Worm (Caenorhabditis elegans) whole organism, L1 larva: ENCODE measurements around the gene C13A2.1.

ENCODE experiments used
- F16B12.6 ChIP-seq: fragments of 150-350 bp; optimal IDR thresholded peaks from 2 replicates; lab custom pipeline; 2014; ENCODE audit warnings: missing biosample characterization, missing genetic modification characterization
- Y116A8C.19 ChIP-seq: sonication (generic microtip); optimal IDR thresholded peaks from 2 replicates; lab custom pipeline; 2016; ENCODE audit warnings: missing compliant biosample characterization, missing genetic modification characterization, borderline replicate concordance
- aha-1 ChIP-seq: fragments of 150-350 bp; optimal IDR thresholded peaks from 2 replicates; lab custom pipeline; 2014; ENCODE audit warnings: missing biosample characterization, missing genetic modification characterization
- alr-1 ChIP-seq: fragments of 200-800 bp; sonication (Bioruptor generic); optimal IDR thresholded peaks from 2 replicates; lab custom pipeline; 2018; ENCODE audit warnings: borderline replicate concordance, mild to moderate bottlenecking, missing genetic modification characterization, missing compliant biosample characterization
- aly-2 ChIP-seq: fragments of 150-350 bp; optimal IDR thresholded peaks from 2 replicates; lab custom pipeline; 2014; ENCODE audit warnings: missing biosample characterization, missing genetic modification characterization
- blmp-1 ChIP-seq: fragments of 150-350 bp; optimal IDR thresholded peaks from 2 replicates; lab custom pipeline; 2014; ENCODE audit warnings: missing biosample characterization, missing genetic modification characterization
- ceh-8 ChIP-seq: fragments of 200-800 bp; sonication (Bioruptor generic); optimal IDR thresholded peaks from 2 replicates; lab custom pipeline; 2018; ENCODE audit warnings: mild to moderate bottlenecking, missing genetic modification characterization, moderate library complexity, missing compliant biosample characterization
- ceh-82 ChIP-seq, 3 experiments: fragments of 150-350 bp in 1 of 3; sonication (generic microtip) in 2 of 3; optimal IDR thresholded peaks; 2 replicates each; lab custom pipeline; 2014 to 2017; ENCODE audit warnings: missing biosample characterization in 3 of 3, missing genetic modification characterization in 3 of 3
- ceh-88 ChIP-seq: fragments of 200-800 bp; sonication (Bioruptor generic); IDR thresholded peaks from 2 replicates; pipeline ENCODE4 v1.3.6; 2022; ENCODE audit warnings: missing genetic modification characterization, missing compliant biosample characterization
- dpl-1 ChIP-seq, 3 experiments: fragments of 150-350 bp in 2 of 3; sonication (generic microtip) in 1 of 3; optimal IDR thresholded peaks; 2 replicates each; lab custom pipeline; 2014 to 2017; ENCODE audit warnings: missing biosample characterization in 3 of 3, missing genetic modification characterization in 3 of 3, missing genetic modification reagents in 3 of 3
- efl-1 ChIP-seq, 4 experiments: fragments of 150-350 bp; optimal IDR thresholded peaks in 3 of 4; peaks in 1 of 4; 1 replicate in 1 of 4; 2 replicates in 3 of 4; lab custom pipeline; 2014; ENCODE audit warnings: missing biosample characterization in 2 of 4, missing genetic modification characterization in 2 of 4, missing genetic modification reagents in 2 of 4
- elt-2 ChIP-seq: sonication (generic microtip); optimal IDR thresholded peaks from 2 replicates; lab custom pipeline; 2016; ENCODE audit warnings: missing genetic modification characterization, mild to moderate bottlenecking, inconsistent platforms, missing compliant biosample characterization, missing genetic modification reagents
- fkh-4 ChIP-seq: sonication (generic microtip); optimal IDR thresholded peaks from 2 replicates; lab custom pipeline; 2016; ENCODE audit warnings: missing compliant biosample characterization, missing genetic modification characterization, borderline replicate concordance
- fos-1 ChIP-seq: fragments of 150-350 bp; optimal IDR thresholded peaks from 2 replicates; lab custom pipeline; 2014; ENCODE audit warnings: missing biosample characterization, missing genetic modification characterization
- hlh-17 ChIP-seq: fragments of 200-800 bp; sonication (Bioruptor generic); optimal IDR thresholded peaks from 2 replicates; lab custom pipeline; 2018; ENCODE audit warnings: missing genetic modification characterization, mild to moderate bottlenecking, missing compliant biosample characterization, moderate library complexity, borderline replicate concordance
- hlh-4 ChIP-seq: sonication (generic microtip); optimal IDR thresholded peaks from 2 replicates; lab custom pipeline; 2016; ENCODE audit warnings: mild to moderate bottlenecking, missing genetic modification characterization, missing compliant biosample characterization
- hpl-2 ChIP-seq: fragments of 150-350 bp; optimal IDR thresholded peaks from 2 replicates; lab custom pipeline; 2014; ENCODE audit warnings: missing biosample characterization, missing genetic modification reagents, missing genetic modification characterization
- isw-1 ChIP-seq: fragments of 200-800 bp; sonication (Bioruptor generic); IDR thresholded peaks from 2 replicates; pipeline ENCODE4 v1.3.6; 2022; ENCODE audit warnings: missing genetic modification characterization, missing compliant biosample characterization
- lin-15B ChIP-seq: fragments of 150-350 bp; sonication (generic microtip); optimal IDR thresholded peaks from 3 replicates; lab custom pipeline; 2014; ENCODE audit warnings: missing biosample characterization, missing genetic modification characterization
- lir-3 ChIP-seq: sonication (generic microtip); optimal IDR thresholded peaks from 2 replicates; lab custom pipeline; 2016; ENCODE audit warnings: mild to moderate bottlenecking, missing genetic modification characterization, moderate library complexity, missing compliant biosample characterization; ENCODE audit not compliant: poor library complexity
- lsy-2 ChIP-seq, 2 experiments: fragments of 150-350 bp; optimal IDR thresholded peaks; 2 replicates each; lab custom pipeline; 2014; ENCODE audit warnings: missing biosample characterization in 2 of 2, missing genetic modification characterization in 2 of 2
- mab-9 ChIP-seq: fragments of 200-800 bp; sonication (Bioruptor generic); IDR thresholded peaks from 2 replicates; pipeline ENCODE4 v1.3.6; 2022; ENCODE audit warnings: missing genetic modification reagents, missing genetic modification characterization, missing compliant biosample characterization
- mep-1 ChIP-seq: fragments of 150-350 bp; optimal IDR thresholded peaks from 2 replicates; lab custom pipeline; 2014; ENCODE audit warnings: missing biosample characterization, missing genetic modification characterization
- nhr-19 ChIP-seq: fragments of 200-800 bp; sonication (Bioruptor generic); conservative IDR thresholded peaks from 2 replicates; pipeline ENCODE4 v1.3.6; 2022; ENCODE audit warnings: missing genetic modification characterization, missing compliant biosample characterization
- nhr-20 ChIP-seq: sonication (generic microtip); optimal IDR thresholded peaks from 2 replicates; lab custom pipeline; 2016; ENCODE audit warnings: mild to moderate bottlenecking, missing genetic modification characterization, missing compliant biosample characterization
- nhr-85 ChIP-seq: sonication (generic microtip); peaks from one replicate; lab custom pipeline; 2016; ENCODE audit warnings: missing genetic modification characterization, inconsistent platforms, missing compliant biosample characterization
- pax-3 ChIP-seq: fragments of 200-800 bp; sonication (Bioruptor generic); optimal IDR thresholded peaks from 2 replicates; lab custom pipeline; 2018; ENCODE audit warnings: mild to moderate bottlenecking, missing genetic modification characterization, moderate library complexity, missing compliant biosample characterization
- pqm-1 ChIP-seq: sonication (generic microtip); optimal IDR thresholded peaks from 3 replicates; lab custom pipeline; 2017; ENCODE audit warnings: missing biosample characterization, missing genetic modification characterization
- skn-1 ChIP-seq: fragments of 150-350 bp; optimal IDR thresholded peaks from 2 replicates; lab custom pipeline; 2014; ENCODE audit warnings: missing biosample characterization, missing genetic modification characterization
- snu-23 ChIP-seq: sonication (generic microtip); optimal IDR thresholded peaks from 2 replicates; lab custom pipeline; 2016; ENCODE audit warnings: missing genetic modification characterization, missing compliant biosample characterization
- sptf-1 ChIP-seq: fragments of 150-350 bp; optimal IDR thresholded peaks from 2 replicates; lab custom pipeline; 2014; ENCODE audit warnings: missing biosample characterization, missing genetic modification characterization
- sup-37 ChIP-seq: fragments of 200-800 bp; sonication (Bioruptor generic); optimal IDR thresholded peaks from 2 replicates; lab custom pipeline; 2018; ENCODE audit warnings: mild to moderate bottlenecking, missing genetic modification characterization, missing compliant biosample characterization
- swsn-7 ChIP-seq: sonication (generic microtip); optimal IDR thresholded peaks from 2 replicates; lab custom pipeline; 2016; ENCODE audit warnings: missing genetic modification characterization, missing compliant biosample characterization
- unc-30 ChIP-seq: sonication (generic microtip); optimal IDR thresholded peaks from 2 replicates; lab custom pipeline; 2017; ENCODE audit warnings: missing biosample characterization, missing genetic modification characterization
- vab-15 ChIP-seq: sonication (generic microtip); optimal IDR thresholded peaks from 2 replicates; lab custom pipeline; 2017; ENCODE audit warnings: missing genotype, mild to moderate bottlenecking, missing genetic modification characterization, missing compliant biosample characterization
- xbp-1 ChIP-seq: sonication (generic microtip); optimal IDR thresholded peaks from 2 replicates; lab custom pipeline; 2016; ENCODE audit warnings: missing genetic modification characterization, missing compliant biosample characterization

C13A2.1 gene

DNA sequence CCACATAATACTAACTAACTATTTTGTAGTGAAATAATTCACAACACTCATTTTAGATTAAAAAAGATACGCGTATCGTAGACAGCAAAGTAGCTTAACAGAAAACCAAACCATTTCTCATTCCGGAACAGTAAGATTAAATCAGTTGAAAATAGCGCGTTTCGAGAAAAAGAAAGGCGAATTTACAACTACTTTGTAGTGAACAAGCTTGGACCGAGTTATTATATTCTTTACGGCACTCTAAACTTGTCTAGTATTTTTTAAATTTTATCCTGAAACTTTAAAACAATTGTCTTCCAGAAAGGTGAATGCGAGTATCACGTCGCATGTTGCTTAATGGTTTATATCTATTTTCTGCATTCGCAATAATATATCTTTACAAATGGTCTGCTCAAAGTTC, 9.7 kb upstream of the C13A2.1 start, which contains the start of gene C13A2.4:
TSS of gene C13A2.4 (plus strand) at position 301 of the 400 bp plus-strand sequence.
- TF ChIP-seq F16B12.6 (tag; lab: Kevin White, UChicago) (no peak), sptf-1 (no peak), lin-15B (tag; lab: Kevin White, UChicago) (no peak), efl-1 (optimal IDR thresholded peaks at IDR 0.05; lab: Kevin White, UChicago) (no peak), efl-1 (GFP tag; optimal IDR thresholded peaks at IDR 0.05 in 1 of 2; lab: Kevin White, UChicago) (peak in 1 of 2 experiments; percentile 23), hlh-17 (GFP tag; lab: Kevin White, UChicago) (no peak), mab-9 (GFP tag; lab: Robert Waterston, UW) (no peak), nhr-19 (GFP tag; lab: Robert Waterston, UW) (no peak)

DNA sequence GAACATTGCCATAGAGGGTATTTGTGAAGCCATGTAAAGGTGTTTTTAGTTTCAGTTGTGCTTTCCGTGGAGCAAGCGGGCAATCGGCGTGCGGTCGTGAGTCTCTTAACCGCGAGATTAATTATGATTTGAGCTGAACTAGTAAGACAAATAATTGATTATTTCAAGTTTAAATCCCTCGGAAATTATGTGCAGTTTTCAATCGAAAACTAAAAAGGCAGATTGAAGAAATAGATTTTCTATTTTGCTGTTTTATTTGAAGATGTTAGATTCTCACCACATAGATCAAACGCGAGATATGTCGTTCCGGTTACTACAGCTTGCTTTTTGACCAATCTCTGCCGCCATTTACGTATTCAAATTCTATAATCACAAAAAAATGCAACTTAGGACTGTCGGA, 6.8 kb upstream of the C13A2.1 start, which contains the start of gene C13A2.3:
TSS of gene C13A2.3 (plus strand) at position 301 of the 400 bp plus-strand sequence.
- TF ChIP-seq lir-3 (tag; lab: Kevin White, UChicago), result no peak
- no peak for TF ChIP-seq nhr-85
- TF ChIP-seq fos-1 (tag; lab: Kevin White, UChicago), result no peak
- TF ChIP-seq, all 84 proteins: peak for 0

- TF ChIP-seq fos-1 (tag; lab: Kevin White, UChicago), result no peak
- TF ChIP-seq ceh-82 (tag; optimal IDR thresholded peaks at IDR 0.05; lab: Kevin White, UChicago), result no peak
- TF ChIP-seq hlh-17 (GFP tag; lab: Kevin White, UChicago), result no peak
- no peak for TF ChIP-seq isw-1 (GFP tag; lab: Robert Waterston, UW)
- TF ChIP-seq blmp-1, result no peak
- no peak for TF ChIP-seq pax-3 (tag; lab: Kevin White, UChicago)
- no peak for TF ChIP-seq lir-3 (tag; lab: Kevin White, UChicago)
- no peak for TF ChIP-seq xbp-1 (tag; lab: Kevin White, UChicago)
- no peak for TF ChIP-seq elt-2
- no peak for TF ChIP-seq Y116A8C.19 (tag; lab: Kevin White, UChicago)
- TF ChIP-seq hpl-2 (GFP tag; lab: Kevin White, UChicago), result no peak
- no peak for TF ChIP-seq sup-37 (GFP tag; lab: Kevin White, UChicago)
- TF ChIP-seq unc-30 (tag; lab: Kevin White, UChicago), result no peak
- no peak for TF ChIP-seq swsn-7 (tag; lab: Kevin White, UChicago)
- no peak for TF ChIP-seq dpl-1 (GFP tag; optimal IDR thresholded peaks at IDR 0.05; lab: Kevin White, UChicago)
- TF ChIP-seq ceh-88 (GFP tag; lab: Robert Waterston, UW), result no peak
- TF ChIP-seq ceh-8 (GFP tag; lab: Kevin White, UChicago), result no peak
- TF ChIP-seq mep-1 (tag; lab: Kevin White, UChicago), result no peak
These were observed 6.5 kb downstream of the C13A2.1 start, which contains the start of gene F07G11.4 for ce11 chrV:7295270-7295669. Gene F07G11.4 (minus strand): TSS chrV:7295370.

DNA sequence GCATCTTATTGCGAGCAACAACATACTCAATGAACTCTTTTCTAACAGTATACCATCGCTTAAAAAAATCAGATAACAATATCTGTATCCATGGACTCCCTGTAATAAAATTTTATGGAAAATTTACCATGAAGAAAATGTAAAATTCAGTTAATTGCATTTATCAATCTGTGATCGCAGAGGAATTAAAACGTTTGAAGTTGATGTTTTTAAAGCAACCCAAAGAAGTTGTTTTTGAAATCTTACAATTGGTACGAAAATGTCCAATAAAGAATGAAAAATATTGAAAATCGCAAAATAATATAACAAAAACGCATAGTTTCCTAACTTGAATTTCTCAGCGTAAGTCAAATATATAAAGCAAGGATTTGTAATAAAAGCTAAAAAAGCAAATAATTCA, 8.5 kb downstream of the C13A2.1 start, which contains the start of gene srj-32:
TSS of gene srj-32 (minus strand) at position 101 of the 400 bp plus-strand sequence.
- no peak for TF ChIP-seq pqm-1 (tag; lab: Kevin White, UChicago)
- no peak for TF ChIP-seq alr-1 (tag; lab: Kevin White, UChicago)
- no peak for TF ChIP-seq pax-3 (tag; lab: Kevin White, UChicago)
- no peak for TF ChIP-seq aha-1 (tag; lab: Kevin White, UChicago)
- TF ChIP-seq fos-1 (tag; lab: Kevin White, UChicago), result no peak
- no peak for TF ChIP-seq lin-15B (tag; lab: Kevin White, UChicago)
- no peak for TF ChIP-seq vab-15 (tag; lab: Kevin White, UChicago)
- no peak for TF ChIP-seq nhr-20
- no peak for TF ChIP-seq fkh-4 (tag; lab: Kevin White, UChicago)
- TF ChIP-seq hlh-4 (tag; lab: Kevin White, UChicago), result no peak
- TF ChIP-seq snu-23, result no peak
- TF ChIP-seq lir-3 (tag; lab: Kevin White, UChicago), result no peak
- no peak for TF ChIP-seq aly-2 (tag; lab: Kevin White, UChicago)
- no peak for TF ChIP-seq skn-1 (tag; lab: Kevin White, UChicago)
- TF ChIP-seq lsy-2 (tag; optimal IDR thresholded peaks at IDR 0.05; lab: Kevin White, UChicago), result no peak
